Worm (Caenorhabditis elegans) whole organism, young adult: ENCODE measurements around the gene T03G6.3.

Experiments
- B0019.2 ChIP-seq: fragments of 200-800 bp; sonication (Bioruptor generic); conservative IDR thresholded peaks from 2 replicates; pipeline ENCODE4 v1.3.6; 2022; ENCODE audit warnings: missing genetic modification reagents, missing genetic modification characterization, missing compliant biosample characterization
- B0035.1 ChIP-seq: sonication (generic microtip); optimal IDR thresholded peaks from 2 replicates; lab custom pipeline; 2016; ENCODE audit warnings: missing genetic modification characterization, mild to moderate bottlenecking, missing compliant biosample characterization, missing genotype, missing genetic modification reagents
- B0261.1 ChIP-seq: sonication (generic microtip); optimal IDR thresholded peaks from 2 replicates; lab custom pipeline; 2016; ENCODE audit warnings: mild to moderate bottlenecking, missing genetic modification characterization, moderate library complexity, missing compliant biosample characterization
- B0336.3 ChIP-seq: fragments of 200-800 bp; sonication (Bioruptor generic); IDR thresholded peaks from 2 replicates; pipeline ENCODE4 v1.3.6; 2022; ENCODE audit warnings: missing genetic modification characterization, missing compliant biosample characterization
- C17E4.6 ChIP-seq: fragments of 200-800 bp; sonication (Bioruptor generic); IDR thresholded peaks from 2 replicates; pipeline ENCODE4 v1.3.6; 2022; ENCODE audit warnings: missing genetic modification reagents, missing genetic modification characterization, missing compliant biosample characterization
- F37B4.10 ChIP-seq: fragments of 200-800 bp; sonication (Bioruptor generic); IDR thresholded peaks from 2 replicates; pipeline ENCODE4 v1.3.6; 2022; ENCODE audit warnings: missing genetic modification characterization, missing compliant biosample characterization
- F39B2.1 ChIP-seq: fragments of 200-800 bp; sonication (Bioruptor generic); IDR thresholded peaks from 2 replicates; pipeline ENCODE4 v1.3.6; 2022; ENCODE audit warnings: missing genetic modification reagents, missing genetic modification characterization, missing compliant biosample characterization
- F57A8.1 ChIP-seq: fragments of 200-800 bp; sonication (Bioruptor generic); optimal IDR thresholded peaks from 2 replicates; lab custom pipeline; 2018; ENCODE audit warnings: mild to moderate bottlenecking, missing genetic modification characterization, moderate library complexity, missing compliant biosample characterization
- K12H6.12 ChIP-seq: fragments of 200-800 bp; sonication (Bioruptor generic); optimal IDR thresholded peaks from 2 replicates; lab custom pipeline; 2018; ENCODE audit warnings: mild to moderate bottlenecking, missing genetic modification characterization, missing compliant biosample characterization
- T07F8.4 ChIP-seq: sonication (generic microtip); optimal IDR thresholded peaks from 2 replicates; lab custom pipeline; 2016; ENCODE audit warnings: mild to moderate bottlenecking, missing genetic modification characterization, moderate library complexity, missing compliant biosample characterization
- Y67H2A.10 ChIP-seq: fragments of 200-800 bp; sonication (Bioruptor generic); conservative IDR thresholded peaks from 2 replicates; pipeline ENCODE4 v1.3.6; 2022; ENCODE audit warnings: missing genetic modification reagents, missing genetic modification characterization, missing compliant biosample characterization
- bed-1 ChIP-seq: fragments of 200-800 bp; sonication (Bioruptor generic); IDR thresholded peaks from 2 replicates; pipeline ENCODE4 v1.3.6; 2022; ENCODE audit warnings: missing genetic modification reagents, missing genetic modification characterization, missing compliant biosample characterization
- cebp-1 ChIP-seq, 2 experiments: fragments of 200-800 bp in 1 of 2; sonication (Bioruptor generic) in 1 of 2; sonication (generic microtip) in 1 of 2; IDR thresholded peaks in 1 of 2; optimal IDR thresholded peaks in 1 of 2; 2 replicates each; pipeline versions ENCODE4 v1.3.6 to Lab custom; 2017 to 2022; ENCODE audit warnings: missing compliant biosample characterization in 2 of 2, missing genetic modification characterization in 2 of 2, mild to moderate bottlenecking in 1 of 2, missing genetic modification reagents in 1 of 2, moderate library complexity in 1 of 2
- cebp-2 ChIP-seq: fragments of 200-800 bp; sonication (Bioruptor generic); IDR thresholded peaks from 2 replicates; pipeline ENCODE4 v1.3.6; 2022; ENCODE audit warnings: missing genetic modification characterization, missing compliant biosample characterization
- ceh-58 ChIP-seq: fragments of 200-800 bp; sonication (Bioruptor generic); IDR thresholded peaks from 2 replicates; pipeline ENCODE4 v1.3.6; 2022; ENCODE audit warnings: missing genetic modification characterization, missing compliant biosample characterization
- chd-7 ChIP-seq: sonication (generic microtip); optimal IDR thresholded peaks from 2 replicates; lab custom pipeline; 2016; ENCODE audit warnings: mild to moderate bottlenecking, missing genetic modification characterization, moderate library complexity, missing compliant biosample characterization
- die-1 ChIP-seq: sonication (generic microtip); optimal IDR thresholded peaks from 2 replicates; lab custom pipeline; 2016; ENCODE audit warnings: missing genotype, mild to moderate bottlenecking, missing genetic modification characterization, missing compliant biosample characterization
- ekl-4 ChIP-seq: fragments of 200-800 bp; sonication (Bioruptor generic); IDR thresholded peaks from 2 replicates; pipeline ENCODE4 v1.3.6; 2022; ENCODE audit warnings: missing genetic modification reagents, missing genetic modification characterization, missing compliant biosample characterization
- hlh-12 ChIP-seq: sonication (generic microtip); optimal IDR thresholded peaks from 2 replicates; lab custom pipeline; 2016; ENCODE audit warnings: missing genetic modification characterization, missing compliant biosample characterization
- hsf-1 ChIP-seq: fragments of 200-800 bp; sonication (Bioruptor generic); IDR thresholded peaks from 2 replicates; pipeline ENCODE4 v1.3.6; 2022; ENCODE audit warnings: missing genetic modification reagents, missing genetic modification characterization, missing compliant biosample characterization
- lag-1 ChIP-seq: fragments of 200-800 bp; sonication (Bioruptor generic); IDR thresholded peaks from 2 replicates; pipeline ENCODE4 v1.3.6; 2022; ENCODE audit warnings: missing genetic modification reagents, missing genetic modification characterization, missing compliant biosample characterization
- lin-26 ChIP-seq: fragments of 200-800 bp; sonication (Bioruptor generic); IDR thresholded peaks from 2 replicates; pipeline ENCODE4 v1.3.6; 2022; ENCODE audit warnings: missing genetic modification reagents, missing genetic modification characterization, missing compliant biosample characterization
- lin-54 ChIP-seq: fragments of 200-800 bp; sonication (Bioruptor generic); optimal IDR thresholded peaks from 2 replicates; lab custom pipeline; 2018; ENCODE audit warnings: mild to moderate bottlenecking, missing genetic modification characterization, missing compliant biosample characterization
- lsl-1 ChIP-seq: fragments of 200-800 bp; sonication (Bioruptor generic); optimal IDR thresholded peaks from 2 replicates; lab custom pipeline; 2018; ENCODE audit warnings: mild to moderate bottlenecking, missing genetic modification characterization, moderate library complexity, missing compliant biosample characterization
- lsy-27 ChIP-seq: sonication (generic microtip); optimal IDR thresholded peaks from 2 replicates; lab custom pipeline; 2017; ENCODE audit warnings: missing genetic modification characterization, mild to moderate bottlenecking, missing compliant biosample characterization, antibody characterized with exemption, missing genotype, borderline replicate concordance; ENCODE audit not compliant: insufficient read depth
- madf-6 ChIP-seq: fragments of 200-800 bp; sonication (Bioruptor generic); IDR thresholded peaks from 2 replicates; pipeline ENCODE4 v1.3.6; 2022; ENCODE audit warnings: missing genetic modification reagents, missing genetic modification characterization, missing compliant biosample characterization
- mcd-1 ChIP-seq: fragments of 200-800 bp; sonication (Bioruptor generic); IDR thresholded peaks from 2 replicates; pipeline ENCODE4 v1.3.6; 2022; ENCODE audit warnings: missing genetic modification reagents, missing genetic modification characterization, missing compliant biosample characterization
- nfyb-1 ChIP-seq: fragments of 200-800 bp; sonication (Bioruptor generic); IDR thresholded peaks from 2 replicates; pipeline ENCODE4 v1.3.6; 2022; ENCODE audit warnings: missing genetic modification reagents, missing genetic modification characterization, missing compliant biosample characterization
- nhr-80 ChIP-seq: sonication (generic microtip); optimal IDR thresholded peaks from 2 replicates; lab custom pipeline; 2016; ENCODE audit warnings: missing genetic modification characterization, missing compliant biosample characterization
- pbrm-1 ChIP-seq: fragments of 200-800 bp; sonication (Bioruptor generic); IDR thresholded peaks from 2 replicates; pipeline ENCODE4 v1.3.6; 2022; ENCODE audit warnings: missing genetic modification reagents, missing genetic modification characterization, missing compliant biosample characterization
- sptf-2 ChIP-seq: fragments of 200-800 bp; sonication (Bioruptor generic); optimal IDR thresholded peaks from 2 replicates; lab custom pipeline; 2018; ENCODE audit warnings: mild to moderate bottlenecking, missing genetic modification characterization, missing compliant biosample characterization
- tbx-9 ChIP-seq: sonication (generic microtip); optimal IDR thresholded peaks from 2 replicates; lab custom pipeline; 2016; ENCODE audit warnings: borderline replicate concordance, missing genetic modification characterization, inconsistent platforms, missing compliant biosample characterization
- unc-62 ChIP-seq: fragments of 150-350 bp; optimal IDR thresholded peaks from 2 replicates; lab custom pipeline; 2014; ENCODE audit warnings: missing biosample characterization, missing genetic modification reagents, missing genetic modification characterization
- ztf-25 ChIP-seq: fragments of 200-800 bp; sonication (Bioruptor generic); IDR thresholded peaks from 2 replicates; pipeline ENCODE4 v1.3.6; 2022; ENCODE audit warnings: missing genetic modification reagents, missing genetic modification characterization, missing compliant biosample characterization
- ztf-28 ChIP-seq: fragments of 200-800 bp; sonication (Bioruptor generic); IDR thresholded peaks from 2 replicates; pipeline ENCODE4 v1.3.6; 2022; ENCODE audit warnings: missing genetic modification reagents, missing genetic modification characterization, missing compliant biosample characterization
- ztf-3 ChIP-seq: fragments of 200-800 bp; sonication (Bioruptor generic); optimal IDR thresholded peaks from 2 replicates; lab custom pipeline; 2018; ENCODE audit warnings: mild to moderate bottlenecking, missing genetic modification characterization, missing compliant biosample characterization

T03G6.3 gene

DNA sequence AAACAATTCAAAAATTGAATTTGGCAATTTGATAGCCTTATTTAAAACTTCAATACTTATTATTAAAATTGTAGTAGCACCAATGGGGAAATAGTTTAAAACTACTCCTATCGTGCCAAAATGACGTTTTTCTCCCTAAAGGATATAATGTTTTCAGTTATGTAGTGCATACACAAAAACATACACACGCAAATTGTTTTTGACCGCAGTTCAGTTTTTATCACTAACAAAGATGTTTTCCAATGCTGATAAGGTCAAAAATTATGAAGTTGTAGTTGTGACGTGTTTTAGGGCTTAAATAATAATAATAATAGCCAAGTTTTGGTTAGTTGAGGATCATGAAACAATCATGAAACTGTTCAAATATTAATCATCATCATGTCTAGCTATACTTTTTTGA, 25.5 kb downstream of the T03G6.3 start:
- TF ChIP-seq ztf-28 (GFP tag; lab: Robert Waterston, UW) (no peak), ztf-3 (GFP tag; lab: Kevin White, UChicago) (no peak), B0035.1 (tag; lab: Kevin White, UChicago) (no peak), cebp-1 (GFP tag; IDR thresholded peaks at IDR 0.05; lab: Robert Waterston, UW) (no peak), cebp-1 (tag; optimal IDR thresholded peaks at IDR 0.05; lab: Kevin White, UChicago) (no peak), mcd-1 (GFP tag; lab: Robert Waterston, UW) (no peak), nhr-80 (no peak), F39B2.1 (no peak), lsl-1 (GFP tag; lab: Kevin White, UChicago) (no peak), chd-7 (tag; lab: Kevin White, UChicago) (no peak), T07F8.4 (no peak), hsf-1 (no peak), F57A8.1 (no peak)

DNA sequence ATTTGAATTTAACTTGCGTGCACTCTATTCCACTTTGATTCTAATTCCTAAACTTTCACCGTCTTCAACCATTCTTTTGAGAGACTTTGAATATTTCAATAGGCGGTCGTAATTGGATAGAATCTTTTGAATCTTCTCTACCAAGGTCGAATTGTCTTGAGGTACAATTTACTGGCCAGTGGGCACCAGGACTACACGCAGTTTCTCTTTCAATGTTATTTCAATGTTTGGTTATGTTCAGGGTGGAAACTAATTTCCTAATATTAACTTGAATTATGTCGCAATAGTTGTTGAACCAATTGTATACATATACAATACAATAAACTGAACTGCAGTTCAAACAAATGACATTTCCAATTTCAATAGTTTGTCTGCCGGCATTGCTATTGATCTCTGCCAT, 27.5 kb downstream of the T03G6.3 start:
- TF ChIP-seq sptf-2 (GFP tag; lab: Kevin White, UChicago) = no peak
- TF ChIP-seq nfyb-1 (GFP tag; lab: Robert Waterston, UW) = no peak
- TF ChIP-seq ekl-4 (GFP tag; lab: Robert Waterston, UW) = no peak
- TF ChIP-seq lin-54 (GFP tag; lab: Kevin White, UChicago) = no peak
- no peak for TF ChIP-seq mcd-1 (GFP tag; lab: Robert Waterston, UW)
- no peak for TF ChIP-seq madf-6 (GFP tag; lab: Robert Waterston, UW)
- TF ChIP-seq B0261.1 = no peak
- no peak for TF ChIP-seq lsy-27 (tag; lab: Kevin White, UChicago)
- TF ChIP-seq ztf-25 (GFP tag; lab: Robert Waterston, UW) = no peak
- no peak for TF ChIP-seq die-1 (tag; lab: Kevin White, UChicago)
- TF ChIP-seq lag-1 = no peak
- TF ChIP-seq lsl-1 (GFP tag; lab: Kevin White, UChicago) = no peak
- no peak for TF ChIP-seq pbrm-1 (GFP tag; lab: Robert Waterston, UW)
- no peak for TF ChIP-seq Y67H2A.10 (GFP tag; lab: Robert Waterston, UW)
- TF ChIP-seq B0336.3 (GFP tag; lab: Robert Waterston, UW) = no peak

DNA sequence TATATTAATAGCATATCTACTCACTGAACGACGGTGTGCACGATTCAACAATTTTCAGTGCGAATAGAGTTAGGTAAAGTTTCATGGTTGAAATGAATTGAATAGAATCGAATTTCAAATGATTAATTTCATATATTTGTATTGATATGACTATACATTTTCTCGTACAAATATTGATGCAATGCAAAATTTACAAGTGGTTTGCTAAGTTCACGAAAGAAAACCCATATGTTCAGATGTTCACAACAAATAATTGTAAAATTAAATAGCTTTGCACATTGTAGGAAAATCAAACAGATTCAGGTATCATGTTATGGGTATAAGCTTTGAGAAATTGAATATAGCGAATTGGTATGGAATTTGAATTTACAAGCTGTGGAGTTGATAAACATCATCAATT, 29.9 kb downstream of the T03G6.3 start, which contains the start of gene H01M10.2:
Gene H01M10.2, minus strand, starts transcription at position 101 of the 400 bp plus-strand sequence.
- TF ChIP-seq F57A8.1 (no peak), B0019.2 (GFP tag; lab: Robert Waterston, UW) (no peak), C17E4.6 (GFP tag; lab: Robert Waterston, UW) (no peak), tbx-9 (tag; lab: Kevin White, UChicago) (no peak), lin-26 (GFP tag; lab: Robert Waterston, UW) (no peak), hlh-12 (tag; lab: Kevin White, UChicago) (no peak), unc-62 (GFP tag; lab: Kevin White, UChicago) (no peak), F37B4.10 (GFP tag; lab: Robert Waterston, UW) (no peak), K12H6.12 (tag; lab: Kevin White, UChicago) (no peak), bed-1 (no peak), ceh-58 (no peak), cebp-2 (GFP tag; lab: Robert Waterston, UW) (no peak)
